Fruit fly (Drosophila melanogaster): ENCODE measurements around the gene CG3581.
A peak's percentile ranks its signal among the peaks of the same experiment; 100 is the strongest.

DNA sequence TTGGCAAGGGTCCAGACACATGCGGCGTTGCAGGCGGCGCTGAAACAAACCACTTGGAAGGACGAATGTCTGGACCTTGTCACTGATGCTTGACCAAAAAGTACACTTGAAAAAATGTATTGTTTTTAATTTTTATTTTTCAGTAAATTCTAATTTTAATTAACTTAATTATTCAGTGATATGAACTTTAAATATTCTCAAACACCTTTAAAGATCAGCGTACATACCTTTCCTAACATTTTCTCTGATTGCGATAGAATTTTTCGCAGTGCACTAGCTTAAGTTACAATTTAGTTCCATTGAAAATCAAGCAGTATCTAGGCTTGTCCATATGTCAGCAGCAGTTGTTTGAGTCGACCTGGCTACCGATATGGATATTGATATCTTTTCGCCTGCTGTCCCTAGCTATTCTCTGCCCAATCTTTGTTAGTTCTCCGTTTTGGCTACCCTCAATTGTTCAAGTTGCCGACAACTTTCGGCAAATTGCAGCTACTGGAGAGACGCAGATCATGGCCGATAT lies 35.3 kb downstream of the CG3581 start:
- TF ChIP-seq ind (GFP tag; optimal IDR thresholded peaks at IDR 0.05) (no peak), row (GFP tag; IDR thresholded peaks at IDR 0.05) (no peak; the same call in 2 of the 3 replicates), dpn (GFP tag; optimal IDR thresholded peaks at IDR 0.05) (no peak), CG30431 (GFP tag; optimal IDR thresholded peaks at IDR 0.05) (peak; percentile 22)
